Fruit fly (Drosophila melanogaster) Kc167 (cell line): ENCODE results near the gene CG34290.

Experiments used
- h ChIP-seq: fragments of >200 bp; optimal IDR thresholded peaks from 3 replicates; lab custom pipeline; 2018; ENCODE audit warnings: missing external identifiers
- insv ChIP-seq: fragments of >200 bp; optimal IDR thresholded peaks from 3 replicates; lab custom pipeline; 2018; ENCODE audit warnings: missing external identifiers
- psq ChIP-seq: fragments of >200 bp; optimal IDR thresholded peaks from 2 replicates; lab custom pipeline; 2017; ENCODE audit warnings: missing external identifiers
- ttk ChIP-seq: sonication (Bioruptor generic); optimal IDR thresholded peaks from 2 replicates; lab custom pipeline; 2017; ENCODE audit warnings: missing external identifiers

DNA sequence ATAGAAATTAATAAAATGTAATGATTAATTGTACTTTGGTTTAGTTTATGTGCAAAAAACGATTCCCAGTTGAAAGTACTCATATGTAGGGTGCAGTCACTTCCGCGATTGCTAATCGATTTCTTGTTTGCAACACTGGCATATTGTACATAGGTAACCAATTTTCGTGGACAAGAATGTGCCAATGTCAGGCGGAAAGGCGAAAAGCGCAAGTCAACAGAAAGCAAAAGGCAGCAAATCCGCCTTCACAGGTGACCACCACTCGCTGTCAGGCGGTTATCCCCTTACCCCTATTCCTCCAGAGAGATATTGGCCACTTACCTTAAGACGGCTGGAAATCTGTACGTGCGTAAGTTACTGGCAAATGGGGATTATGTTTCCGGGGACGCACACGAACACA lies 19.0 kb downstream of the CG34290 start:
- TF ChIP-seq psq (lab: Kevin White, UChicago) = no peak
- TF ChIP-seq insv = no peak
- TF ChIP-seq h = no peak
- TF ChIP-seq ttk (lab: Kevin White, UChicago) = no peak
